Worm (Caenorhabditis elegans) whole organism, late embryonic: ENCODE results near the gene mob-1.

Experiments used
- ceh-45 ChIP-seq: fragments of 200-800 bp; sonication (Bioruptor generic); IDR thresholded peaks from 2 replicates; pipeline ENCODE4 v1.3.6; 2022; ENCODE audit warnings: missing genetic modification reagents, missing genetic modification characterization, missing compliant biosample characterization
- ceh-9 ChIP-seq: sonication (generic microtip); optimal IDR thresholded peaks from 2 replicates; lab custom pipeline; 2016; ENCODE audit warnings: mild to moderate bottlenecking, missing genetic modification characterization, inconsistent platforms, missing compliant biosample characterization
- elt-2 ChIP-seq: sonication (generic microtip); optimal IDR thresholded peaks from 2 replicates; lab custom pipeline; 2016; ENCODE audit warnings: missing genetic modification reagents, missing genetic modification characterization, missing compliant biosample characterization
- lim-6 ChIP-seq: sonication (generic microtip); optimal IDR thresholded peaks from 2 replicates; lab custom pipeline; 2016; ENCODE audit warnings: missing genetic modification characterization, missing compliant biosample characterization
- lin-11 ChIP-seq: fragments of 200-800 bp; sonication (Bioruptor generic); optimal IDR thresholded peaks from 2 replicates; lab custom pipeline; 2018; ENCODE audit warnings: mild to moderate bottlenecking, missing genetic modification characterization, missing compliant biosample characterization
- madf-2 ChIP-seq: sonication (generic microtip); optimal IDR thresholded peaks from 2 replicates; lab custom pipeline; 2017; ENCODE audit warnings: missing genetic modification characterization, missing compliant biosample characterization
- pag-3 ChIP-seq: sonication (generic microtip); optimal IDR thresholded peaks from 2 replicates; lab custom pipeline; 2016; ENCODE audit warnings: missing compliant biosample characterization, missing genetic modification characterization, borderline replicate concordance
- pha-4 ChIP-seq: fragments of 150-350 bp; optimal IDR thresholded peaks from 2 replicates; lab custom pipeline; 2018; ENCODE audit warnings: missing biosample characterization, missing genetic modification reagents, missing genetic modification characterization
- pqm-1 ChIP-seq: sonication (generic microtip); optimal IDR thresholded peaks from 2 replicates; lab custom pipeline; 2016; ENCODE audit warnings: missing genetic modification characterization, missing compliant biosample characterization
- sox-4 ChIP-seq: sonication (generic microtip); optimal IDR thresholded peaks from 2 replicates; lab custom pipeline; 2017; ENCODE audit warnings: mild to moderate bottlenecking, missing genetic modification characterization, inconsistent platforms, missing compliant biosample characterization

DNA sequence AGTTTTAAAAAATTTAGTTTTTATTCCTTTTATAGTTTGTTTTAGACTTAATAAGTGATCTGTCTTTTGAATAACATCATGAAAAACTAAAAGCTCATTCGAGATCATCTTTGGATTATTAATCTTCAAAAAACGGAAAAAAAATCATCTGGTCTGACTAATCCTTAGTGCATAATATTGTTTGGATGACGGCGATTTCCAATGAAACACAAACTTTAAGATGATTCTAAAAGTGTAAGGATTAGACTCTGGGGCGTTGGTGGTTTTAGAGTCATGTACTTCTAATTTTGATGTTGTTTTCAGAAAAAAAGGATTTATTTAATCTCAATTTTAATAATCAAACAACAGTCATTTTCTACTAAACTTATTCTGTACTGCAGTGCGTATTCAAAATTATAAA lies 33.0 kb downstream of the mob-1 start:
- TF ChIP-seq sox-4 (tag; lab: Kevin White, UChicago) = no peak
- no peak for TF ChIP-seq lin-11 (tag; lab: Kevin White, UChicago)
- no peak for TF ChIP-seq madf-2 (tag; lab: Kevin White, UChicago)
- no peak for TF ChIP-seq pha-4 (tag; lab: Kevin White, UChicago)
- no peak for TF ChIP-seq pag-3 (tag; lab: Kevin White, UChicago)
- no peak for TF ChIP-seq ceh-45 (GFP tag; lab: Robert Waterston, UW)
- no peak for TF ChIP-seq elt-2 (tag; lab: Kevin White, UChicago)
- TF ChIP-seq pqm-1 (tag; lab: Kevin White, UChicago) = no peak
- TF ChIP-seq ceh-9 (tag; lab: Kevin White, UChicago) = no peak
- TF ChIP-seq lim-6 (tag; lab: Kevin White, UChicago) = no peak
